Fruit fly (Drosophila melanogaster): ENCODE measurements around the gene ND-ACP.

Gene ND-ACP

DNA sequence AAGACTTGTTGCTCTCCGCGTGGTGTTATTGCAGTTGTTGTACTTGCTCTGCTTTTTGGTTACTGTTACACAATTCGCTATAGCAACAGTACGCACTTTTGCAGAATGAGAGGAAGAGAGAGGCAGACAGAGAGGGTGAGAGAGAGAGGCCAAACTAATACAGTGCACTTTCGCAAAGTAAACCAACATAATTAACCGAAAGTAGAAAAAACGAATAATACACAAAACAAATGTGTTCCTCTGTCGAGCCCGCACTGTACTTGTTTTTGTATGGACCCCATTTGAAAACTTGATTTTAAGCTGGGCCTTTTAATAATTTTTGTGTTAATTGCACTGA is 5.6 kb downstream of the ND-ACP start (continued):
- TF ChIP-seq CG31627 (GFP tag; optimal IDR thresholded peaks at IDR 0.05) (peak; percentile 60), achi (GFP tag; optimal IDR thresholded peaks at IDR 0.05) (peak; percentile 58), CG8119 (GFP tag; IDR thresholded peaks at IDR 0.05) (peak; percentile 61; the same call in 1 of the 3 replicates), acj6 (GFP tag; optimal IDR thresholded peaks at IDR 0.05) (peak; percentile 57), fd59A (GFP tag; optimal IDR thresholded peaks at IDR 0.05) (no peak), Hr4 (GFP tag; optimal IDR thresholded peaks at IDR 0.05) (peak; percentile 86), CG32006 (GFP tag; optimal IDR thresholded peaks at IDR 0.05) (peak; percentile 67)

DNA sequence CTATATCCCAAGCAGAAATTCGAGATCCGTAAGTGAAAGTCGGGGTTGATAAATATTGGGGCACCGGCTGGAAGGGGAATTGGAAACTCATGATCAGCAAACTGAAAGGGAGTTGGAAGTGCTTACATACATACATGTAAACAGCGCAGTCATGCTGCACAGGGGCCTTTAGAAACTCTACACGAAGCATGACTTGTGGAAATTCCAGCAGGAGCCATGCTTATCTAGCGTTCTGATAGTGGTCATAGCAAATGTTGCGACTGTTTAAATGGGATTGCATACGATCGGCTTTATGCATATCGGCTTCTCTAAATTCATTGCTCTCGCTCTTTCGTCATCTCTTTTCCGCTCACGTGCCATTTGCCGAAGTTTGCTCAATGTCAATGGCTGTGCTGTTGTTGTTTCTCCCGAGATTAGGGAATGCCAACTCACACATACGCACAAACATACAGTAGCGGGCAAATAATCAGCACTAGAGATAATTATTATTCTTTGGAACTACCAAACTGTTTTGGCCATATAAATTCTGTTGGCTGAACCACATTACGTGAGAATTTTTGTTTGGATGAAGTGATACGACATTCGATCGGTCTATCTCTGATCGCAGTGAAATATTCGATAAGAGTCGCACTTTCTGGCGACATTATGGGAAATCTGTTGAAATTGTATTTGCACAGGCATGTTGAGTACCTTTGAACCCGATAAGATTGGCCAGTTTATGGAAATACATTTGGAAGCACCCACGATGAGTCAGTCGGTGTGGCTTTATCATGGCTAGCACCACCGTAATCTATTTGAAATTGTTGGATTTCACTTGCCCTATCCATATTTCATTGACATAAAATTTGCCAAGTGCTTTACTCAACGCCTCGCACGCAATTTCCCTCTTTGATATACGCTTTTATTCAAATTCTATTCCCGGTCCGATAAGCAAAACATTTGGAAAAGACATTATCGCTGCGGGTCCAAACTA is 6.5 kb downstream of the ND-ACP start:
- no peak for TF ChIP-seq CG6808 (GFP tag; optimal IDR thresholded peaks at IDR 0.05)
- TF ChIP-seq fkh (GFP tag; optimal IDR thresholded peaks at IDR 0.05), result peak; percentile 36
- TF ChIP-seq Hr39 (GFP tag; optimal IDR thresholded peaks at IDR 0.05), result peak; percentile 14
- TF ChIP-seq CG15336 (GFP tag; IDR thresholded peaks at IDR 0.05), result peak; percentile 27; the same call in 1 of the 2 replicates
- TF ChIP-seq CG16779 (tag; optimal IDR thresholded peaks at IDR 0.05), result no peak
- peak; percentile 23 for TF ChIP-seq topi (GFP tag; optimal IDR thresholded peaks at IDR 0.05)
- peak; percentile 7 for TF ChIP-seq cyc (GFP tag; optimal IDR thresholded peaks at IDR 0.05)
- TF ChIP-seq Ets21C (GFP tag; optimal IDR thresholded peaks at IDR 0.05), result no peak
- TF ChIP-seq CG6163 (GFP tag; IDR thresholded peaks at IDR 0.05), result peak; percentile 44; the same call in 2 of the 3 replicates
- peak; percentile 91 for TF ChIP-seq vri (GFP tag; optimal IDR thresholded peaks at IDR 0.05)
- no peak for TF ChIP-seq Smox (GFP tag; optimal IDR thresholded peaks at IDR 0.05)
- TF ChIP-seq esn (GFP tag; optimal IDR thresholded peaks at IDR 0.05), result peak; percentile 29
- TF ChIP-seq ss (GFP tag; optimal IDR thresholded peaks at IDR 0.05), result no peak
- TF ChIP-seq CG7368 (GFP tag; optimal IDR thresholded peaks at IDR 0.05), result no peak
- TF ChIP-seq CG31627 (GFP tag; optimal IDR thresholded peaks at IDR 0.05), result peak; percentile 38
- TF ChIP-seq CG11762 (GFP tag; optimal IDR thresholded peaks at IDR 0.05; ENCODE audit: insufficient read depth), result no peak
- peak; percentile 53; the same call in 2 of the 3 replicates for TF ChIP-seq eg (GFP tag; IDR thresholded peaks at IDR 0.05)
- TF ChIP-seq svp (GFP tag), result peak; percentile 92
- TF ChIP-seq OdsH (GFP tag; optimal IDR thresholded peaks at IDR 0.05), result no peak
- peak; percentile 64 for TF ChIP-seq Eip78C (GFP tag)
- peak; percentile 70 for TF ChIP-seq Eip93F (GFP tag; optimal IDR thresholded peaks at IDR 0.05)
- TF ChIP-seq CG8319 (GFP tag; optimal IDR thresholded peaks at IDR 0.05), result no peak
- no peak for TF ChIP-seq CG9139 (GFP tag; optimal IDR thresholded peaks at IDR 0.05)
- no peak for TF ChIP-seq CG3919 (GFP tag; optimal IDR thresholded peaks at IDR 0.05)
- no peak for TF ChIP-seq Eip75B (GFP tag; optimal IDR thresholded peaks at IDR 0.05)

DNA sequence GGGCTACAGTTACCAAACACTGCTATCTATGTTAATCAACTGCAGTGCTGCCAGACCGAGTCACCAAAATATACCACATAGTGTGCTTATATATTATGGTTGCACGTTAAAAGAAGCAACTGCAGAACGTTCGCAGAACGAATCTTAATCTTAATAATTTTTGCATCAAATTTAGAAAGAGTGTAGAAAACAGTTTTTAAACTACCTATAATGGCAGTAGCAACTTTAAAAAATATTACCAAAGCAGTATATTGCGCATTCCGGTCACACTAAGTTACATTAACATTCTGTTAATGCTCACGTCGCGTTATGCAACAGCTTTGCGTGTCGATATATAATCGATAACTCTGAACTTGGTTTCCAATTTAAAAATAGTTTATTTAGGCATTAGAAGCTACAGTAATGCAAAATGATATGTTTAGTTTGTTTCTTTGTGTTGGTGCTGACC is 12.4 kb downstream of the ND-ACP start, which contains the start of gene indra:
TSS of gene indra (minus strand) at position 271 of the 448 bp plus-strand sequence.
- TF ChIP-seq CG3919 (GFP tag; optimal IDR thresholded peaks at IDR 0.05), result no peak
- TF ChIP-seq esn (GFP tag; optimal IDR thresholded peaks at IDR 0.05), result peak; percentile 76
- TF ChIP-seq CG6854 (GFP tag; optimal IDR thresholded peaks at IDR 0.05), result no peak
- no peak for TF ChIP-seq CG6276 (GFP tag; optimal IDR thresholded peaks at IDR 0.05)
- TF ChIP-seq Hr4 (GFP tag; optimal IDR thresholded peaks at IDR 0.05), result no peak
- TF ChIP-seq acj6 (GFP tag; optimal IDR thresholded peaks at IDR 0.05), result no peak
- TF ChIP-seq fd85E (GFP tag; optimal IDR thresholded peaks at IDR 0.05), result no peak
- TF ChIP-seq CG1621 (tag; optimal IDR thresholded peaks at IDR 0.05), result no peak
- no peak for TF ChIP-seq CG9139 (GFP tag; optimal IDR thresholded peaks at IDR 0.05)
- TF ChIP-seq CG6808 (GFP tag; optimal IDR thresholded peaks at IDR 0.05), result no peak
- peak; percentile 70 for TF ChIP-seq svp (GFP tag)
- peak; percentile 77 for TF ChIP-seq CG31627 (GFP tag; optimal IDR thresholded peaks at IDR 0.05)
- peak; percentile 47 for TF ChIP-seq Ets96B (tag; optimal IDR thresholded peaks at IDR 0.05)
- TF ChIP-seq eg (GFP tag; IDR thresholded peaks at IDR 0.05), result peak; percentile 48; the same call in 2 of the 3 replicates
- peak; percentile 47 for TF ChIP-seq CG11902 (GFP tag; optimal IDR thresholded peaks at IDR 0.05)
- TF ChIP-seq CG11762 (GFP tag; optimal IDR thresholded peaks at IDR 0.05; ENCODE audit: insufficient read depth), result peak; percentile 7
- no peak for TF ChIP-seq Smox (GFP tag; optimal IDR thresholded peaks at IDR 0.05)
- TF ChIP-seq CG10669 (GFP tag; optimal IDR thresholded peaks at IDR 0.05), result no peak
- TF ChIP-seq pdm3 (GFP tag; optimal IDR thresholded peaks at IDR 0.05), result no peak
- no peak for TF ChIP-seq CG34406 (GFP tag; optimal IDR thresholded peaks at IDR 0.05)
- no peak for TF ChIP-seq Hr38 (GFP tag; optimal IDR thresholded peaks at IDR 0.05)
- TF ChIP-seq CG8119 (GFP tag; IDR thresholded peaks at IDR 0.05), result 0 out of 3 replicates have a peak, but pooled peaks have one; percentile 28
- TF ChIP-seq Sox102F (GFP tag; optimal IDR thresholded peaks at IDR 0.05), result no peak
- TF ChIP-seq OdsH (GFP tag; optimal IDR thresholded peaks at IDR 0.05), result no peak
- no peak for TF ChIP-seq spab (GFP tag; optimal IDR thresholded peaks at IDR 0.05)
- no peak for TF ChIP-seq dsx (GFP tag; optimal IDR thresholded peaks at IDR 0.05; ENCODE audit: poor library complexity, severe bottlenecking)
- TF ChIP-seq Eip75B (GFP tag; optimal IDR thresholded peaks at IDR 0.05), result no peak
- peak; percentile 66 for TF ChIP-seq cyc (GFP tag; optimal IDR thresholded peaks at IDR 0.05)

All from whole organism, prepupa.